Fruit fly (Drosophila melanogaster) whole organism, embryonic: ENCODE results near the gene CG33268.
A peak's percentile ranks its signal among the peaks of the same experiment; 100 is the strongest.

ENCODE experiments used
- Abd-B ChIP-seq: fragments of 200-800 bp; sonication (Bioruptor generic); optimal IDR thresholded peaks from 2 replicates; lab custom pipeline; 2018; ENCODE audit warnings: missing biosample characterization, mild to moderate bottlenecking, missing genetic modification characterization, moderate library complexity
- Blimp-1 ChIP-seq: fragments of 200-800 bp; sonication (Bioruptor generic); optimal IDR thresholded peaks from 3 replicates; lab custom pipeline; 2018; ENCODE audit warnings: missing biosample characterization, missing genetic modification characterization, mild to moderate bottlenecking, moderate library complexity, missing genetic modification reagents
- Bteb2 ChIP-seq: fragments of 200-800 bp; sonication (Bioruptor generic); optimal IDR thresholded peaks from 2 replicates; lab custom pipeline; 2016; ENCODE audit warnings: missing biosample characterization, missing genetic modification characterization
- CG10543 ChIP-seq: fragments of 200-800 bp; sonication (Bioruptor generic); optimal IDR thresholded peaks from 3 replicates; lab custom pipeline; 2017; ENCODE audit warnings: missing biosample characterization, mild to moderate bottlenecking, missing genetic modification characterization, moderate library complexity
- CG11695 ChIP-seq: fragments of 200-800 bp; sonication (Bioruptor generic); IDR thresholded peaks from 3 replicates; pipeline ENCODE4 v1.3.6; 2022; ENCODE audit warnings: missing biosample characterization, missing genetic modification characterization
- CG12659 ChIP-seq: fragments of 200-800 bp; sonication (Bioruptor generic); optimal IDR thresholded peaks from 3 replicates; lab custom pipeline; 2017; ENCODE audit warnings: mild to moderate bottlenecking, missing biosample characterization, missing genetic modification reagents, missing genetic modification characterization
- CG12769 ChIP-seq: fragments of 200-800 bp; sonication (Bioruptor generic); optimal IDR thresholded peaks from 2 replicates; lab custom pipeline; 2019; ENCODE audit warnings: missing biosample characterization, mild to moderate bottlenecking, missing genetic modification characterization, moderate library complexity
- CG15514 ChIP-seq: fragments of 200-800 bp; sonication (Bioruptor generic); optimal IDR thresholded peaks from 3 replicates; lab custom pipeline; 2017; ENCODE audit warnings: missing biosample characterization, missing genetic modification characterization, mild to moderate bottlenecking, moderate library complexity, missing genetic modification reagents
- CG1603 ChIP-seq: fragments of 200-800 bp; sonication (Bioruptor generic); optimal IDR thresholded peaks from 2 replicates; lab custom pipeline; 2019; ENCODE audit warnings: missing biosample characterization, mild to moderate bottlenecking, missing genetic modification characterization, moderate library complexity
- CG17829 ChIP-seq: fragments of 200-800 bp; optimal IDR thresholded peaks from 2 replicates; lab custom pipeline; 2019; ENCODE audit warnings: missing biosample characterization, mild to moderate bottlenecking, missing genetic modification characterization, moderate library complexity
- CG2712 ChIP-seq: fragments of 200-800 bp; optimal IDR thresholded peaks from 3 replicates; lab custom pipeline; 2019; ENCODE audit warnings: missing biosample characterization, mild to moderate bottlenecking, missing genetic modification characterization, moderate library complexity
- CG30020 ChIP-seq: fragments of 200-800 bp; optimal IDR thresholded peaks from 2 replicates; lab custom pipeline; 2019; ENCODE audit warnings: missing biosample characterization, mild to moderate bottlenecking, missing genetic modification characterization, moderate library complexity
- CG34376 ChIP-seq: fragments of 200-800 bp; sonication (Bioruptor generic); optimal IDR thresholded peaks from 2 replicates; lab custom pipeline; 2018; ENCODE audit warnings: missing biosample characterization, mild to moderate bottlenecking, missing genetic modification characterization
- CG3847 ChIP-seq: fragments of 200-800 bp; sonication (Bioruptor generic); IDR thresholded peaks from 2 replicates; pipeline ENCODE4 v1.3.6; 2022; ENCODE audit warnings: missing biosample characterization, missing genetic modification characterization
- CG42726 ChIP-seq: fragments of 200-800 bp; sonication (Bioruptor generic); IDR thresholded peaks from 2 replicates; pipeline ENCODE4 v1.3.6; 2022; ENCODE audit warnings: missing biosample characterization, missing genetic modification characterization; ENCODE audit not compliant: partially characterized antibody
- CG7271 ChIP-seq: fragments of 200-800 bp; sonication (Bioruptor generic); optimal IDR thresholded peaks from 2 replicates; lab custom pipeline; 2018; ENCODE audit warnings: missing biosample characterization, mild to moderate bottlenecking, missing genetic modification characterization, moderate library complexity
- CG7963 ChIP-seq: fragments of 200-800 bp; sonication (Bioruptor generic); IDR thresholded peaks from 3 replicates; pipeline ENCODE4 v1.3.6; 2022; ENCODE audit warnings: missing biosample characterization, missing genetic modification characterization; ENCODE audit not compliant: partially characterized antibody
- CG8924 ChIP-seq: fragments of 200-800 bp; optimal IDR thresholded peaks from 3 replicates; lab custom pipeline; 2019; ENCODE audit warnings: missing biosample characterization, mild to moderate bottlenecking, missing genetic modification characterization, moderate library complexity
- E2f2 ChIP-seq: fragments of 200-800 bp; sonication (Bioruptor generic); IDR thresholded peaks from 2 replicates; pipeline ENCODE4 v1.3.6; 2022; ENCODE audit warnings: missing biosample characterization, missing genetic modification characterization
- Eip74EF ChIP-seq, 2 experiments: fragments of 200-800 bp in 1 of 2; fragments of >200 bp in 1 of 2; sonication (Bioruptor generic) in 1 of 2; optimal IDR thresholded peaks; 2 replicates each; lab custom pipeline; 2017 to 2019; ENCODE audit warnings: missing biosample characterization in 2 of 2, missing genetic modification characterization in 2 of 2, mild to moderate bottlenecking in 1 of 2, moderate library complexity in 1 of 2
- Ets65A ChIP-seq: fragments of 200-800 bp; sonication (Bioruptor generic); peaks from one replicate; lab custom pipeline; 2016; ENCODE audit warnings: missing biosample characterization, missing genetic modification characterization
- Fer1 ChIP-seq: fragments of 200-800 bp; sonication (Bioruptor generic); optimal IDR thresholded peaks from 2 replicates; lab custom pipeline; 2017; ENCODE audit warnings: missing biosample characterization, mild to moderate bottlenecking, missing genetic modification characterization
- HLH4C ChIP-seq: fragments of 200-800 bp; sonication (Bioruptor generic); IDR thresholded peaks from 3 replicates; pipeline ENCODE4 v1.3.6; 2022; ENCODE audit warnings: missing biosample characterization, missing genetic modification characterization; ENCODE audit not compliant: partially characterized antibody
- Hr3 ChIP-seq: fragments of 200-800 bp; sonication (Bioruptor generic); optimal IDR thresholded peaks from 3 replicates; lab custom pipeline; 2016; ENCODE audit warnings: missing biosample characterization, missing genetic modification characterization
- MBD-R2 ChIP-seq: fragments of 200-800 bp; sonication (Bioruptor generic); IDR thresholded peaks from 2 replicates; pipeline ENCODE4 v1.3.6; 2022; ENCODE audit warnings: missing biosample characterization, missing genetic modification characterization
- MESR4 ChIP-seq: fragments of 200-800 bp; sonication (Bioruptor generic); optimal IDR thresholded peaks from 2 replicates; lab custom pipeline; 2018; ENCODE audit warnings: missing biosample characterization, mild to moderate bottlenecking, missing genetic modification characterization, moderate library complexity
- Mad ChIP-seq: fragments of 200-800 bp; sonication (Bioruptor generic); optimal IDR thresholded peaks from 2 replicates; lab custom pipeline; 2016; ENCODE audit warnings: missing biosample characterization, missing genetic modification characterization
- Max ChIP-seq: fragments of 200-800 bp; sonication (Bioruptor generic); optimal IDR thresholded peaks from 2 replicates; lab custom pipeline; 2016; ENCODE audit warnings: missing biosample characterization, mild to moderate bottlenecking, missing genetic modification characterization
- Mes4 ChIP-seq: fragments of 200-800 bp; sonication (Bioruptor generic); optimal IDR thresholded peaks from 2 replicates; lab custom pipeline; 2016; ENCODE audit warnings: missing biosample characterization, missing genetic modification characterization
- Myb ChIP-seq: fragments of 200-800 bp; sonication (Bioruptor generic); optimal IDR thresholded peaks from 2 replicates; lab custom pipeline; 2016; ENCODE audit warnings: missing biosample characterization, missing genetic modification characterization
- Opbp ChIP-seq: fragments of 200-800 bp; sonication (Bioruptor generic); IDR thresholded peaks from 3 replicates; pipeline ENCODE4 v1.3.6; 2022; ENCODE audit warnings: missing biosample characterization, missing genetic modification characterization; ENCODE audit not compliant: partially characterized antibody
- Pdp1 ChIP-seq, 2 experiments: fragments of 200-800 bp; sonication (Bioruptor generic); optimal IDR thresholded peaks; 3 replicates each; lab custom pipeline; 2016; ENCODE audit warnings: missing biosample characterization in 2 of 2, missing genetic modification characterization in 2 of 2, mild to moderate bottlenecking in 1 of 2, moderate library complexity in 1 of 2
- Ptx1 ChIP-seq: fragments of 200-800 bp; sonication (Bioruptor generic); IDR thresholded peaks from 2 replicates; pipeline ENCODE4 v1.3.6; 2022; ENCODE audit warnings: missing biosample characterization, missing genetic modification characterization
- dimm ChIP-seq: fragments of 200-800 bp; sonication (Bioruptor generic); IDR thresholded peaks from 2 replicates; pipeline ENCODE4 v1.3.6; 2022; ENCODE audit warnings: missing biosample characterization, missing genetic modification characterization
- fd102C ChIP-seq: fragments of 200-800 bp; sonication (Bioruptor generic); optimal IDR thresholded peaks from 2 replicates; lab custom pipeline; 2018; ENCODE audit warnings: missing biosample characterization, mild to moderate bottlenecking, missing genetic modification characterization, moderate library complexity
- ftz-f1 ChIP-seq: fragments of 200-800 bp; sonication (Bioruptor generic); optimal IDR thresholded peaks from 2 replicates; lab custom pipeline; 2016; ENCODE audit warnings: missing biosample characterization, missing genetic modification characterization
- fu2 ChIP-seq: fragments of 200-800 bp; sonication (Bioruptor generic); optimal IDR thresholded peaks from 2 replicates; lab custom pipeline; 2016; ENCODE audit warnings: missing biosample characterization, missing genetic modification characterization
- hb ChIP-seq: fragments of 200-800 bp; sonication (Bioruptor generic); IDR thresholded peaks from 3 replicates; pipeline ENCODE4 v1.3.6; 2022; ENCODE audit warnings: missing biosample characterization, missing genetic modification characterization; ENCODE audit not compliant: partially characterized antibody
- jigr1 ChIP-seq: fragments of 200-800 bp; sonication (Bioruptor generic); IDR thresholded peaks from 3 replicates; pipeline ENCODE4 v1.3.6; 2022; ENCODE audit warnings: missing biosample characterization, missing genetic modification characterization
- knrl ChIP-seq: fragments of 200-800 bp; sonication (Bioruptor generic); IDR thresholded peaks from 3 replicates; pipeline ENCODE4 v1.3.6; 2022; ENCODE audit warnings: missing biosample characterization, missing genetic modification characterization; ENCODE audit not compliant: partially characterized antibody
- lilli ChIP-seq: fragments of 200-800 bp; sonication (Bioruptor generic); optimal IDR thresholded peaks from 3 replicates; lab custom pipeline; 2016; ENCODE audit warnings: missing biosample characterization, missing genetic modification characterization
- lov ChIP-seq, 2 experiments: fragments of 200-800 bp in 1 of 2; fragments of >200 bp in 1 of 2; sonication (Bioruptor generic) in 1 of 2; IDR thresholded peaks in 1 of 2; optimal IDR thresholded peaks in 1 of 2; 2 replicates in 1 of 2; 3 replicates in 1 of 2; pipeline versions ENCODE4 v1.3.6 to Lab custom; 2017 to 2022; ENCODE audit warnings: missing biosample characterization in 1 of 2, missing genetic modification characterization in 1 of 2
- nau ChIP-seq: fragments of 200-800 bp; sonication (Bioruptor generic); optimal IDR thresholded peaks from 3 replicates; lab custom pipeline; 2017; ENCODE audit warnings: missing biosample characterization, mild to moderate bottlenecking, missing genetic modification characterization, missing genetic modification reagents
- phol ChIP-seq: fragments of 200-800 bp; sonication (Bioruptor generic); optimal IDR thresholded peaks from 3 replicates; lab custom pipeline; 2018; ENCODE audit warnings: missing biosample characterization, mild to moderate bottlenecking, missing genetic modification characterization, moderate library complexity
- so ChIP-seq: fragments of 200-800 bp; sonication (Bioruptor generic); IDR thresholded peaks from 3 replicates; pipeline ENCODE4 v1.3.6; 2022; ENCODE audit warnings: missing biosample characterization, missing genetic modification characterization
- tna ChIP-seq: fragments of 200-800 bp; sonication (Bioruptor generic); IDR thresholded peaks from 2 replicates; pipeline ENCODE4 v1.3.6; 2022; ENCODE audit warnings: missing biosample characterization, missing genetic modification characterization; ENCODE audit not compliant: partially characterized antibody
- tx ChIP-seq: fragments of 200-800 bp; sonication (Bioruptor generic); optimal IDR thresholded peaks from 2 replicates; lab custom pipeline; 2016; ENCODE audit warnings: missing biosample characterization, missing genetic modification characterization
- vnd ChIP-seq: fragments of 200-800 bp; sonication (Bioruptor generic); IDR thresholded peaks from 3 replicates; pipeline ENCODE4 v1.3.6; 2022; ENCODE audit warnings: missing biosample characterization, missing genetic modification characterization; ENCODE audit not compliant: partially characterized antibody

The CG33268 gene

dm6 chr3L:11627819-11628483 lies 36.9 kb upstream of the CG33268 start, which contains the start of gene Apt1 (continued):
- TF ChIP-seq CG3847 (GFP tag; lab: Robert Waterston, UW): no peak
- no peak for TF ChIP-seq nau (GFP tag; lab: Kevin White, UChicago)
- peak; percentile 5 for TF ChIP-seq CG30020 (tag; lab: Kevin White, UChicago)
- peak; percentile 95 for TF ChIP-seq tna
- TF ChIP-seq Abd-B (GFP tag; lab: Kevin White, UChicago): no peak
- TF ChIP-seq fd102C: no peak
- TF ChIP-seq CG7963: peak; percentile 96
- peak; percentile 90 for TF ChIP-seq Myb (GFP tag; lab: Kevin White, UChicago)
- peak; percentile 95 for TF ChIP-seq vnd (GFP tag; lab: Robert Waterston, UW)
- TF ChIP-seq Opbp (GFP tag; lab: Robert Waterston, UW): peak; percentile 97
- no peak for TF ChIP-seq Bteb2
- TF ChIP-seq fu2 (GFP tag; lab: Kevin White, UChicago): no peak
- peak in 1 of 2 experiments; percentile 65 for TF ChIP-seq Pdp1 (GFP tag; optimal IDR thresholded peaks at IDR 0.05; lab: Kevin White, UChicago)
- TF ChIP-seq MBD-R2 (GFP tag; lab: Robert Waterston, UW): peak; percentile 85
- peak; percentile 1 for TF ChIP-seq CG7271 (tag; lab: Kevin White, UChicago)
- TF ChIP-seq CG17829 (tag; lab: Kevin White, UChicago): peak; percentile 14
- TF ChIP-seq Fer1 (GFP tag; lab: Kevin White, UChicago): peak; percentile 1
- TF ChIP-seq CG34376: peak; percentile 43
- TF ChIP-seq ftz-f1: peak; percentile 39
- TF ChIP-seq Max (GFP tag; lab: Kevin White, UChicago): no peak
- TF ChIP-seq jigr1 (GFP tag; lab: Robert Waterston, UW): no peak
- TF ChIP-seq E2f2 (GFP tag; lab: Robert Waterston, UW): peak; percentile 77
- TF ChIP-seq phol (tag; lab: Kevin White, UChicago): peak; percentile 21
- TF ChIP-seq CG2712 (tag; lab: Kevin White, UChicago): peak; percentile 41
- peak; percentile 96 for TF ChIP-seq HLH4C (GFP tag; lab: Robert Waterston, UW)
- TF ChIP-seq CG10543 (GFP tag; lab: Kevin White, UChicago): no peak
- no peak for TF ChIP-seq lov (optimal IDR thresholded peaks at IDR 0.05; lab: Kevin White, UChicago)
- no peak for TF ChIP-seq lov (GFP tag; IDR thresholded peaks at IDR 0.05; lab: Robert Waterston, UW)
- TF ChIP-seq Mad: no peak
- peak; percentile 43 for TF ChIP-seq CG1603 (tag; lab: Kevin White, UChicago)
- TF ChIP-seq tx (GFP tag; lab: Kevin White, UChicago): no peak
- TF ChIP-seq CG42726: peak; percentile 97; the same call in 1 of the 2 replicates
- no peak for TF ChIP-seq dimm (GFP tag; lab: Robert Waterston, UW)
- no peak for TF ChIP-seq Mes4 (GFP tag; lab: Kevin White, UChicago)
- TF ChIP-seq lilli (GFP tag; lab: Kevin White, UChicago): peak; percentile 35
- TF ChIP-seq CG12769 (tag; lab: Kevin White, UChicago): no peak
- peak; percentile 16 for TF ChIP-seq Ets65A (GFP tag; lab: Kevin White, UChicago)
- TF ChIP-seq Hr3 (GFP tag; lab: Kevin White, UChicago): no peak
- TF ChIP-seq Blimp-1 (GFP tag; lab: Kevin White, UChicago): no peak
- TF ChIP-seq so (GFP tag; lab: Robert Waterston, UW): no peak
- no peak for TF ChIP-seq CG8924 (tag; lab: Kevin White, UChicago)
- TF ChIP-seq CG15514 (GFP tag; lab: Kevin White, UChicago): peak; percentile 65
- TF ChIP-seq knrl: peak; percentile 96
- peak; percentile 39 for TF ChIP-seq CG12659 (GFP tag; lab: Kevin White, UChicago)
- peak; percentile 76 for TF ChIP-seq MESR4
- TF ChIP-seq CG11695 (GFP tag; lab: Robert Waterston, UW): no peak
- TF ChIP-seq Ptx1: no peak
- TF ChIP-seq Eip74EF (GFP tag; optimal IDR thresholded peaks at IDR 0.05; lab: Kevin White, UChicago): no peak
- TF ChIP-seq hb (GFP tag; lab: Robert Waterston, UW): peak; percentile 93
